Fruit fly (Drosophila melanogaster) whole organism, embryonic: ENCODE data around the gene Rbcn-3B.

ENCODE experiments used
- B-H2 ChIP-seq: fragments of 200-800 bp; sonication (Bioruptor generic); optimal IDR thresholded peaks from 2 replicates; lab custom pipeline; 2018; ENCODE audit warnings: missing biosample characterization, mild to moderate bottlenecking, missing genetic modification characterization
- CG1024 ChIP-seq: fragments of 200-800 bp; sonication (Bioruptor generic); IDR thresholded peaks from 2 replicates; pipeline ENCODE4 v1.3.6; 2022; ENCODE audit warnings: missing biosample characterization, missing genetic modification characterization
- CG10267 ChIP-seq: fragments of 200-800 bp; sonication (Bioruptor generic); optimal IDR thresholded peaks from 2 replicates; lab custom pipeline; 2018; ENCODE audit warnings: missing biosample characterization, mild to moderate bottlenecking, missing genetic modification characterization, moderate library complexity
- CG11456 ChIP-seq: fragments of 200-800 bp; sonication (Bioruptor generic); IDR thresholded peaks from 3 replicates; pipeline ENCODE4 v1.3.6; 2022; ENCODE audit warnings: missing biosample characterization, missing genetic modification characterization
- CG11504 ChIP-seq: fragments of 200-800 bp; sonication (Bioruptor generic); optimal IDR thresholded peaks from 3 replicates; lab custom pipeline; 2019; ENCODE audit warnings: missing biosample characterization, mild to moderate bottlenecking, missing genetic modification characterization, moderate library complexity
- CG13123 ChIP-seq: fragments of 200-800 bp; sonication (Bioruptor generic); optimal IDR thresholded peaks from 2 replicates; lab custom pipeline; 2016; ENCODE audit warnings: missing biosample characterization, missing genetic modification characterization
- CG17829 ChIP-seq: fragments of 200-800 bp; optimal IDR thresholded peaks from 2 replicates; lab custom pipeline; 2019; ENCODE audit warnings: missing biosample characterization, mild to moderate bottlenecking, missing genetic modification characterization, moderate library complexity
- CG17912 ChIP-seq: fragments of 200-800 bp; sonication (Bioruptor generic); optimal IDR thresholded peaks from 2 replicates; lab custom pipeline; 2018; ENCODE audit warnings: missing biosample characterization, mild to moderate bottlenecking, missing genetic modification characterization
- CG18011 ChIP-seq: fragments of 200-800 bp; sonication (Bioruptor generic); optimal IDR thresholded peaks from 2 replicates; lab custom pipeline; 2017; ENCODE audit warnings: missing biosample characterization, missing genetic modification characterization, mild to moderate bottlenecking, moderate library complexity, missing genotype
- CG18619 ChIP-seq: fragments of 200-800 bp; sonication (Bioruptor generic); optimal IDR thresholded peaks from 3 replicates; lab custom pipeline; 2017; ENCODE audit warnings: missing biosample characterization, mild to moderate bottlenecking, missing genetic modification characterization
- CG31224 ChIP-seq: fragments of 200-800 bp; sonication (Bioruptor generic); IDR thresholded peaks from 2 replicates; pipeline ENCODE4 v1.3.6; 2022; ENCODE audit warnings: missing biosample characterization, missing genetic modification characterization
- CG32767 ChIP-seq: fragments of 200-800 bp; sonication (Bioruptor generic); IDR thresholded peaks from 2 replicates; pipeline ENCODE4 v1.3.6; 2022; ENCODE audit warnings: missing biosample characterization, missing genetic modification characterization
- CG32772 ChIP-seq: fragments of 200-800 bp; sonication (Bioruptor generic); IDR thresholded peaks from 2 replicates; pipeline ENCODE4 v1.3.6; 2022; ENCODE audit warnings: missing biosample characterization, missing genetic modification characterization
- CG33213 ChIP-seq: fragments of 200-800 bp; sonication (Bioruptor generic); optimal IDR thresholded peaks from 3 replicates; lab custom pipeline; 2016; ENCODE audit warnings: missing biosample characterization, missing genetic modification characterization
- CG34376 ChIP-seq: fragments of 200-800 bp; sonication (Bioruptor generic); optimal IDR thresholded peaks from 2 replicates; lab custom pipeline; 2018; ENCODE audit warnings: missing biosample characterization, mild to moderate bottlenecking, missing genetic modification characterization
- CG5953 ChIP-seq: fragments of 200-800 bp; sonication (Bioruptor generic); IDR thresholded peaks from 2 replicates; pipeline ENCODE4 v1.3.6; 2022; ENCODE audit warnings: missing biosample characterization, missing genetic modification characterization
- CG6272 ChIP-seq: fragments of 200-800 bp; sonication (Bioruptor generic); IDR thresholded peaks from 2 replicates; pipeline ENCODE4 v1.3.6; 2022; ENCODE audit warnings: missing biosample characterization, missing genetic modification characterization
- CG7963 ChIP-seq: fragments of 200-800 bp; sonication (Bioruptor generic); IDR thresholded peaks from 3 replicates; pipeline ENCODE4 v1.3.6; 2022; ENCODE audit warnings: missing biosample characterization, missing genetic modification characterization; ENCODE audit not compliant: partially characterized antibody
- CG9727 ChIP-seq: fragments of 200-800 bp; sonication (Bioruptor generic); optimal IDR thresholded peaks from 3 replicates; lab custom pipeline; 2017; ENCODE audit warnings: missing biosample characterization, mild to moderate bottlenecking, missing genetic modification characterization
- Ets65A ChIP-seq: fragments of 200-800 bp; sonication (Bioruptor generic); peaks from one replicate; lab custom pipeline; 2016; ENCODE audit warnings: missing biosample characterization, missing genetic modification characterization
- Ets97D ChIP-seq: fragments of 200-800 bp; sonication (Bioruptor generic); optimal IDR thresholded peaks from 3 replicates; lab custom pipeline; 2016; ENCODE audit warnings: missing biosample characterization, missing genetic modification characterization
- Fer2 ChIP-seq: fragments of 200-800 bp; sonication (Bioruptor generic); optimal IDR thresholded peaks from 2 replicates; lab custom pipeline; 2018; ENCODE audit warnings: missing biosample characterization, mild to moderate bottlenecking, missing genetic modification characterization, moderate library complexity
- Hr51 ChIP-seq, 2 experiments: fragments of 200-800 bp; sonication (Bioruptor generic); optimal IDR thresholded peaks; 2 replicates in 1 of 2; 3 replicates in 1 of 2; lab custom pipeline; 2016 to 2018; ENCODE audit warnings: missing biosample characterization in 2 of 2, missing genetic modification characterization in 2 of 2, mild to moderate bottlenecking in 1 of 2, moderate library complexity in 1 of 2
- Lhr ChIP-seq: fragments of 200-800 bp; sonication (Bioruptor generic); optimal IDR thresholded peaks from 3 replicates; lab custom pipeline; 2017; ENCODE audit warnings: mild to moderate bottlenecking, missing biosample characterization, missing genetic modification reagents, missing genetic modification characterization
- Med ChIP-seq: fragments of 200-800 bp; sonication (Bioruptor generic); peaks from one replicate; lab custom pipeline; 2016; ENCODE audit warnings: missing biosample characterization, missing genetic modification characterization, mild to moderate bottlenecking, inconsistent platforms, moderate library complexity
- Mes4 ChIP-seq: fragments of 200-800 bp; sonication (Bioruptor generic); optimal IDR thresholded peaks from 2 replicates; lab custom pipeline; 2016; ENCODE audit warnings: missing biosample characterization, missing genetic modification characterization
- Mrtf ChIP-seq: fragments of 200-800 bp; sonication (Bioruptor generic); IDR thresholded peaks from 3 replicates; pipeline ENCODE4 v1.3.6; 2022; ENCODE audit warnings: missing biosample characterization, missing genetic modification characterization
- Oaz ChIP-seq: fragments of 200-800 bp; sonication (Bioruptor generic); IDR thresholded peaks from 2 replicates; pipeline ENCODE4 v1.3.6; 2022; ENCODE audit warnings: missing biosample characterization, missing genetic modification characterization
- Oli ChIP-seq: fragments of 200-800 bp; sonication (Bioruptor generic); optimal IDR thresholded peaks from 2 replicates; lab custom pipeline; 2018; ENCODE audit warnings: missing biosample characterization, mild to moderate bottlenecking, missing genetic modification characterization, moderate library complexity
- Ptx1 ChIP-seq: fragments of 200-800 bp; sonication (Bioruptor generic); IDR thresholded peaks from 2 replicates; pipeline ENCODE4 v1.3.6; 2022; ENCODE audit warnings: missing biosample characterization, missing genetic modification characterization
- Sin3A ChIP-seq: fragments of >200 bp; optimal IDR thresholded peaks from 2 replicates; lab custom pipeline; 2018
- Sox100B ChIP-seq: fragments of 200-800 bp; sonication (Bioruptor generic); optimal IDR thresholded peaks from 3 replicates; lab custom pipeline; 2018; ENCODE audit warnings: missing biosample characterization, mild to moderate bottlenecking, missing genetic modification characterization
- Ssrp ChIP-seq: fragments of 200-800 bp; sonication (Bioruptor generic); optimal IDR thresholded peaks from 2 replicates; lab custom pipeline; 2018; ENCODE audit warnings: missing biosample characterization, mild to moderate bottlenecking, missing genetic modification characterization, moderate library complexity
- corto ChIP-seq: fragments of 200-800 bp; sonication (Bioruptor generic); optimal IDR thresholded peaks from 2 replicates; lab custom pipeline; 2016; ENCODE audit warnings: missing biosample characterization, mild to moderate bottlenecking, missing genetic modification characterization, moderate library complexity
- dpn ChIP-seq, 2 experiments: fragments of 200-800 bp; sonication (Bioruptor generic); optimal IDR thresholded peaks; 3 replicates each; lab custom pipeline; 2016; ENCODE audit warnings: missing biosample characterization in 2 of 2, missing genetic modification characterization in 2 of 2
- esg ChIP-seq: fragments of 200-800 bp; sonication (Bioruptor generic); conservative IDR thresholded peaks from 2 replicates; pipeline ENCODE4 v1.3.6; 2022; ENCODE audit warnings: missing biosample characterization, missing genetic modification characterization
- hbn ChIP-seq: fragments of 200-800 bp; sonication (Bioruptor generic); IDR thresholded peaks from 2 replicates; pipeline ENCODE4 v1.3.6; 2022; ENCODE audit warnings: missing biosample characterization, missing genetic modification characterization; ENCODE audit not compliant: partially characterized antibody
- ind ChIP-seq: fragments of 200-800 bp; sonication (Bioruptor generic); optimal IDR thresholded peaks from 3 replicates; lab custom pipeline; 2016; ENCODE audit warnings: missing biosample characterization, missing genetic modification characterization
- lilli ChIP-seq: fragments of 200-800 bp; sonication (Bioruptor generic); optimal IDR thresholded peaks from 3 replicates; lab custom pipeline; 2016; ENCODE audit warnings: missing biosample characterization, missing genetic modification characterization
- pita ChIP-seq: fragments of 200-800 bp; sonication (Bioruptor generic); optimal IDR thresholded peaks from 2 replicates; lab custom pipeline; 2017; ENCODE audit warnings: missing biosample characterization, mild to moderate bottlenecking, missing genetic modification characterization
- pros ChIP-seq: fragments of 200-800 bp; sonication (Bioruptor generic); optimal IDR thresholded peaks from 3 replicates; lab custom pipeline; 2019; ENCODE audit warnings: missing biosample characterization, mild to moderate bottlenecking, missing genetic modification characterization, moderate library complexity
- sima ChIP-seq: fragments of 200-800 bp; sonication (Bioruptor generic); optimal IDR thresholded peaks from 2 replicates; lab custom pipeline; 2016; ENCODE audit warnings: missing biosample characterization, missing genetic modification characterization
- sisA ChIP-seq: fragments of 200-800 bp; sonication (Bioruptor generic); IDR thresholded peaks from 2 replicates; pipeline ENCODE4 v1.3.6; 2022; ENCODE audit warnings: missing biosample characterization, missing genetic modification characterization
- tgo ChIP-seq: fragments of 200-800 bp; sonication (Bioruptor generic); IDR thresholded peaks from 3 replicates; pipeline ENCODE4 v1.3.6; 2022; ENCODE audit warnings: missing biosample characterization, missing genetic modification characterization
- tna ChIP-seq: fragments of 200-800 bp; sonication (Bioruptor generic); IDR thresholded peaks from 2 replicates; pipeline ENCODE4 v1.3.6; 2022; ENCODE audit warnings: missing biosample characterization, missing genetic modification characterization; ENCODE audit not compliant: partially characterized antibody
- toy ChIP-seq: fragments of 200-800 bp; sonication (Bioruptor generic); IDR thresholded peaks from 2 replicates; pipeline ENCODE4 v1.3.6; 2022; ENCODE audit warnings: missing biosample characterization, missing genetic modification characterization
- unpg ChIP-seq: fragments of 200-800 bp; sonication (Bioruptor generic); optimal IDR thresholded peaks from 3 replicates; lab custom pipeline; 2018; ENCODE audit warnings: missing biosample characterization, mild to moderate bottlenecking, missing genetic modification characterization, moderate library complexity
- wek ChIP-seq: fragments of 200-800 bp; sonication (Bioruptor generic); optimal IDR thresholded peaks from 3 replicates; lab custom pipeline; 2018; ENCODE audit warnings: missing biosample characterization, mild to moderate bottlenecking, missing genetic modification characterization, moderate library complexity

The Rbcn-3B gene

dm6 chrX:1943337-1944244 lies 34.9 kb downstream of the Rbcn-3B start (continued):
- TF ChIP-seq Med (GFP tag; lab: Kevin White, UChicago) (peak; percentile 93), pita (no peak), CG11456 (no peak), Ets97D (GFP tag; lab: Kevin White, UChicago) (peak; percentile 20), Lhr (GFP tag; lab: Kevin White, UChicago) (peak; percentile 28), sisA (GFP tag; lab: Robert Waterston, UW) (peak; percentile 71), toy (GFP tag; lab: Robert Waterston, UW) (no peak), CG5953 (GFP tag; lab: Robert Waterston, UW) (no peak), Oli (tag; lab: Kevin White, UChicago) (peak; percentile 85), Mrtf (no peak; the same call in 2 of the 3 replicates), CG33213 (GFP tag; lab: Kevin White, UChicago) (peak; percentile 41), CG13123 (GFP tag; lab: Kevin White, UChicago) (peak; percentile 3), B-H2 (GFP tag; lab: Kevin White, UChicago) (no peak), CG7963 (no peak), Hr51 (GFP tag; optimal IDR thresholded peaks at IDR 0.05; lab: Kevin White, UChicago) (peak; percentile 6 to 71), Ptx1 (GFP tag; lab: Robert Waterston, UW) (peak; percentile 58), CG32772 (no peak), CG31224 (GFP tag; lab: Robert Waterston, UW) (0 out of 2 replicates have a peak, but pooled peaks have one; percentile 7), CG11504 (tag; lab: Kevin White, UChicago) (peak; percentile 82), tna (no peak), Sin3A (lab: Kevin White, UChicago) (no peak), Sox100B (GFP tag; lab: Kevin White, UChicago) (peak; percentile 83), CG1024 (no peak), corto (GFP tag; lab: Kevin White, UChicago) (peak; percentile 8), esg (GFP tag; lab: Robert Waterston, UW) (peak; percentile 43), CG10267 (tag; lab: Kevin White, UChicago) (peak; percentile 63), unpg (GFP tag; lab: Kevin White, UChicago) (peak; percentile 72), ind (peak; percentile 65), CG34376 (GFP tag; lab: Kevin White, UChicago) (no peak), Oaz (no peak), Mes4 (GFP tag; lab: Kevin White, UChicago) (peak; percentile 46)

- TF ChIP-seq tgo (GFP tag; lab: Robert Waterston, UW) (peak; percentile 63), wek (GFP tag; lab: Kevin White, UChicago) (no peak), CG6272 (peak; percentile 54; the same call in 1 of the 2 replicates), hbn (GFP tag; lab: Robert Waterston, UW) (no peak), pros (GFP tag; lab: Kevin White, UChicago) (peak; percentile 86), Fer2 (tag; lab: Kevin White, UChicago) (no peak), CG18011 (no peak), CG17912 (GFP tag; lab: Kevin White, UChicago) (no peak), Ets65A (GFP tag; lab: Kevin White, UChicago) (peak; percentile 93), sima (GFP tag; lab: Kevin White, UChicago) (no peak), CG9727 (GFP tag; lab: Kevin White, UChicago) (no peak), CG18619 (GFP tag; lab: Kevin White, UChicago) (no peak), Ssrp (tag; lab: Kevin White, UChicago) (peak; percentile 71), CG17829 (tag; lab: Kevin White, UChicago) (no peak), CG32767 (GFP tag; lab: Robert Waterston, UW) (0 out of 2 replicates have a peak, but pooled peaks have one; percentile 8), lilli (GFP tag; lab: Kevin White, UChicago) (peak; percentile 42), dpn (GFP tag; optimal IDR thresholded peaks at IDR 0.05; lab: Kevin White, UChicago) (peak in 1 of 2 experiments; percentile 68)
These were observed 35.8 kb downstream of the Rbcn-3B start for dm6 chrX:1944245-1945114.
